Fruit fly (Drosophila melanogaster): ENCODE data around the gene AcCoAS.
A peak's percentile ranks its signal among the peaks of the same experiment; 100 is the strongest.

The AcCoAS gene

DNA sequence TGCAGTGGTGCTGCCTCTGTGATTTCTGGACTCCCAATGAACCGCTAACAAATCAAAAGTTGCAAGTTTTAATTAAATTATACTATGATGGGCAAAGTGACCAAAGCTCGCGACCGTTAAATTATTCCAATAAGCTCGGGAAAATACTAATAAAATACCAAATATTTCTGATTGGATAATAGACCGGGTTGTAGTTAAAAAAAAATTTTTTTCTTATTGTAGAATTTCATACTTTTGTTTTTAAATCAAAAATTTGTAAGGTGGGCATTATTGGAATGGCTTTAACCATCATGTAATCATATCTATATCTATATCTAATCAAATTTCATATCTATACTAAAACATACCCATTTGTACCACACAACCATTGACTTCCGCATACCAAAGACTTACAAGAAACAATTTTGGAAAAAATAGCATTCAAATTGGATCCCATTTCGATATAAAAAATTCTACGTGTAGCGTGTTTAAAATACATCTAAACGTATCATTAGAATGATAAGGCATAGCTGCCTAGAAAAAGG is 12.1 kb downstream of the AcCoAS start, which contains the start of gene CG9391:
Gene CG9391 (minus strand): TSS at position 474 of the 524 bp plus-strand sequence.
- no peak for TF ChIP-seq pdm3 (GFP tag; optimal IDR thresholded peaks at IDR 0.05)
- TF ChIP-seq svp (GFP tag), result peak; percentile 57
- no peak for TF ChIP-seq CG6854 (GFP tag; optimal IDR thresholded peaks at IDR 0.05)

DNA sequence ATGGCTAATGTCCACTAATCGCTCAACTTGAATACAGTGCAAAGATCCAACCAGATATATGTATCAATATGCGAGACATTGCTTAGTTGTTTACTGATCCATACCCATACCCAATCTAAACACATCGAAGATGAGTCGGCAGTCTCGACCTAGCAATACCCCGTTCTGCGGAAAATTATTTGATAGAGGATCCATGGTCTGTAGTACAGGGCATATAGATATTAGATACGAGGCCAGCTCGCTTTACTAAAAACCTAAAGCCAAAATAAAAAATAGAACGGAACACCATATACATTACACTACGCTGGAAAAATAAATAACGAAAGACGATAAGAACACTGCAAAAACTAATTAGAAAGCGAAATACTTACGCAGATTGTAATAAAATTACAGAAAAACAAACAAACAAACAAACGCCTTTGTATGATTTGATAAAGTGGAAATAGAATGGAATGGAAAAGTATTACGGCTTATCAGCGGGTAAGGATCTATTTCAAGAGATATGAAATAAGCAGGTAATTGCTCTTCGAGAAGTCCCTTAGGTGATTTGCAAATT is 13.9 kb downstream of the AcCoAS start:
- TF ChIP-seq CG31627 (GFP tag; optimal IDR thresholded peaks at IDR 0.05) (no peak), CG10631 (GFP tag; optimal IDR thresholded peaks at IDR 0.05) (no peak), Smox (GFP tag; optimal IDR thresholded peaks at IDR 0.05) (no peak), CG6276 (GFP tag; optimal IDR thresholded peaks at IDR 0.05) (no peak), topi (GFP tag; optimal IDR thresholded peaks at IDR 0.05) (no peak), CG7368 (GFP tag; optimal IDR thresholded peaks at IDR 0.05) (no peak), vri (GFP tag; optimal IDR thresholded peaks at IDR 0.05) (no peak), fd59A (GFP tag; optimal IDR thresholded peaks at IDR 0.05) (no peak), dac (GFP tag; optimal IDR thresholded peaks at IDR 0.05) (no peak), CG8632 (GFP tag; optimal IDR thresholded peaks at IDR 0.05) (no peak), lz (GFP tag; optimal IDR thresholded peaks at IDR 0.05) (no peak), fkh (GFP tag; optimal IDR thresholded peaks at IDR 0.05) (peak; percentile 17), Sox102F (GFP tag; optimal IDR thresholded peaks at IDR 0.05) (no peak), Hr4 (GFP tag; optimal IDR thresholded peaks at IDR 0.05) (no peak), Ets96B (tag; optimal IDR thresholded peaks at IDR 0.05) (no peak), spab (GFP tag; optimal IDR thresholded peaks at IDR 0.05) (no peak), svp (GFP tag) (peak; percentile 59), eg (GFP tag; IDR thresholded peaks at IDR 0.05) (0 out of 3 replicates have a peak, but pooled peaks have one; percentile 16), CG3032 (tag; optimal IDR thresholded peaks at IDR 0.05) (no peak), CG6792 (GFP tag; optimal IDR thresholded peaks at IDR 0.05) (no peak), CG11294 (GFP tag; IDR thresholded peaks at IDR 0.05) (no peak), Sox15 (GFP tag; optimal IDR thresholded peaks at IDR 0.05) (no peak), CG10669 (GFP tag; optimal IDR thresholded peaks at IDR 0.05) (no peak), Sox14 (GFP tag; optimal IDR thresholded peaks at IDR 0.05) (no peak)

DNA sequence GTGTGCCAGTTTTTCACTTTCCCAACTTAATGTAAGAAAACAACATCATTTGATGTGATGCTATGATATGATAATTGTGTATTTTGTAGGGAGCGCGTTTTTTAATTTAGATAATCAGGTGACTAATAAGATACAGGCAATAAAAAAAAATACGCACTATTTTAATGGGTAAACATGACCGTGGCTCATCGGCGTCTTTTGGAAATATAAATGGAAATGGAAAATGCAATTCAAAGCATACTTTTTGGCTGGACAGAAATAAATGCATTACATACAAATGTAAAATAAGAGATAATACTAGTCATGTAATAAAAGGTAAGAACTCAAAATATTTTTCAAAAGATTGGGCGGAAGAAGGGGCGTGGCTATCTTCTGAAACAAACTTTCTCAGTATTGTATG is 17.6 kb downstream of the AcCoAS start:
- TF ChIP-seq Eip93F (GFP tag; optimal IDR thresholded peaks at IDR 0.05) (no peak), fkh (GFP tag; optimal IDR thresholded peaks at IDR 0.05) (peak; percentile 28)

DNA sequence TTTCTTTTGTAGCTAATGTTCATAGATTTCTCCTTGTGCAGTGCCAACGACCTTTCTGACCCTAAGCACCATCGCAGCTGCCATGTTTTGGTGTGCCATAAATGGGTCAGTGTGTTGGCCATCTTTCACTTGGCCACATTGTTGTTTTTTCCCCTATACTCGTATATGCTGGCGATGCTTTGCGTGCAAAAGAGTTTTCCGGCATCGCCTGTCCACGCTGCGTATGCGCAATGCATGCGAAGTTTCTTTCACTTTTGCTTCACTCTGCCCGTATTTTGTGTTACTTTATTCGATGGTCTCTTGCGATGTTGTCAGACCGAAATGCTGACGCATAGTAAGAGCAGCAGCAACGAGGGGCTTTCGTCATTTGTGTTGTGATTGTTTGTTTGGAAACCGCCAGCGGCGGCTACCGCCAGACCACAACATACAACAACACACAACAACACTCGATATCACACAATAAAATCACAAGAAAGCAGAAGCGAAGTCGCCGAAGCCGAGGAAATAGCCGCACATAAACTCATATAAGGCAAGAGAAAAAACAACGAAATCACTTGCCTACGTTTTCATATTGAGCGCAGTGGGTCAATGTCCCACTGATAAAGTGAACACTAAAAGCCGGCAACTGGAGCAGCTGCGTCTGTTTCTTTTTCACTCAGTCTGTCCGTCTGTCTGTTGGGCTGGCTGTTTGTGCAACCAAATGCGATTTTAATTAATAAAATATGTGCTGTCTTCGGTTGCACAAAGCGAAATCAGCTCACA is 18.5 kb downstream of the AcCoAS start:
- TF ChIP-seq eg (GFP tag; IDR thresholded peaks at IDR 0.05), result 0 out of 3 replicates have a peak, but pooled peaks have one; percentile 28
- TF ChIP-seq CG11762 (GFP tag; optimal IDR thresholded peaks at IDR 0.05; ENCODE audit: insufficient read depth), result no peak
- TF ChIP-seq Eip75B (GFP tag; optimal IDR thresholded peaks at IDR 0.05), result peak; percentile 43
- no peak for TF ChIP-seq CG11294 (GFP tag; IDR thresholded peaks at IDR 0.05)
- no peak for TF ChIP-seq Hr38 (GFP tag; optimal IDR thresholded peaks at IDR 0.05)
- TF ChIP-seq CG15336 (GFP tag; IDR thresholded peaks at IDR 0.05), result 0 out of 2 replicates have a peak, but pooled peaks have one; percentile 22
- TF ChIP-seq Eip78C (GFP tag), result peak; percentile 43
- TF ChIP-seq fd59A (GFP tag; optimal IDR thresholded peaks at IDR 0.05), result no peak
- no peak for TF ChIP-seq CG3032 (tag; optimal IDR thresholded peaks at IDR 0.05)
- TF ChIP-seq CG8119 (GFP tag; IDR thresholded peaks at IDR 0.05), result 0 out of 3 replicates have a peak, but pooled peaks have one; percentile 17
- TF ChIP-seq CG7368 (GFP tag; optimal IDR thresholded peaks at IDR 0.05), result no peak
- TF ChIP-seq svp (GFP tag), result peak; percentile 49

Data from whole organism, prepupa.